Fruit fly (Drosophila melanogaster) whole organism, wandering third instar larva: ENCODE results near the gene RabX5.

Source experiments
- Dif ChIP-seq: fragments of 200-275, 200-300 bp; sonication (Bioruptor generic); optimal IDR thresholded peaks from 2 replicates; lab custom pipeline; 2018; ENCODE audit warnings: missing biosample characterization, missing genetic modification characterization; ENCODE audit not compliant: partially characterized antibody
- Hr78 ChIP-seq: fragments of >200 bp; optimal IDR thresholded peaks from 2 replicates; lab custom pipeline; 2017; ENCODE audit warnings: missing biosample characterization, missing genetic modification characterization
- Myc ChIP-seq: fragments of >200 bp; optimal IDR thresholded peaks from 2 replicates; lab custom pipeline; 2017
- OdsH ChIP-seq: fragments of 200-800 bp; sonication (Bioruptor generic); optimal IDR thresholded peaks from 2 replicates; lab custom pipeline; 2016; ENCODE audit warnings: missing biosample characterization, mild to moderate bottlenecking, missing genetic modification characterization
- ey ChIP-seq: fragments of 200-800 bp; sonication (Bioruptor generic); optimal IDR thresholded peaks from 2 replicates; lab custom pipeline; 2016; ENCODE audit warnings: missing biosample characterization, missing genetic modification characterization
- fru ChIP-seq: fragments of 200-800 bp; sonication (Bioruptor generic); optimal IDR thresholded peaks from 3 replicates; lab custom pipeline; 2016; ENCODE audit warnings: missing biosample characterization, mild to moderate bottlenecking, missing genetic modification characterization
- h ChIP-seq: fragments of 200-800 bp; sonication (Bioruptor generic); optimal IDR thresholded peaks from 3 replicates; lab custom pipeline; 2016; ENCODE audit warnings: missing biosample characterization, mild to moderate bottlenecking, missing genetic modification characterization
- psq ChIP-seq: fragments of 200-800 bp; sonication (Bioruptor generic); optimal IDR thresholded peaks from 3 replicates; lab custom pipeline; 2017; ENCODE audit warnings: missing biosample characterization, mild to moderate bottlenecking, missing genetic modification characterization, moderate library complexity

DNA sequence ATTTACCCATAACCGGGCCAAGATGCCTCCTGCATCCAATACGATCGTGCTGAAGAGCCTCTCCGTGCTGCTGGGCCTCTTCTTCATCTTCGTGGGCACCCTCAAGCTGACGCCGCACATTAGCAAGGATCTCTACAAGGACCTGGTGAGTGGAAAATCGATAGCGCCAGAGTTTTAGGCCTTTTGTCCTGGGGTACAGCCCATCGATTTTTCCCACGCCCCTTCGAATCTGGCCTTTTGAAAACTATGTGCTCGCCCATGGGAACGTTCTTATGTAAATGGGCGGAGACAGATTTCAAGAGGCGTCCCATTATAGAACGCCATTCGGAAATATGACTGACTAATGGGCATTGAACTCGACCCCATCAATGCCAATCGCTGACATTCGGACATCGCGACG is 20.5 kb downstream of the RabX5 start:
- TF ChIP-seq ey (GFP tag; lab: Kevin White, UChicago) (no peak), Myc (no peak), fru (GFP tag; lab: Kevin White, UChicago) (no peak), h (GFP tag; lab: Kevin White, UChicago) (no peak), OdsH (GFP tag; lab: Kevin White, UChicago) (no peak), Dif (GFP tag; lab: Kevin White, UChicago) (no peak), Hr78 (GFP tag; lab: Kevin White, UChicago) (no peak), psq (GFP tag; lab: Kevin White, UChicago) (no peak)
